Worm (Caenorhabditis elegans) whole organism, L4 larva: ENCODE results near the gene tbb-4.

Source experiments
- D1046.2 ChIP-seq: fragments of 200-800 bp; sonication (Bioruptor generic); IDR thresholded peaks from 2 replicates; pipeline ENCODE4 v1.3.6; 2022; ENCODE audit warnings: missing genetic modification characterization, missing compliant biosample characterization
- F10B5.3 ChIP-seq: sonication (generic microtip); optimal IDR thresholded peaks from 2 replicates; lab custom pipeline; 2016; ENCODE audit warnings: mild to moderate bottlenecking, missing genetic modification characterization, missing compliant biosample characterization
- R02D3.7 ChIP-seq: fragments of 150-350 bp; sonication (generic microtip); optimal IDR thresholded peaks from 3 replicates; lab custom pipeline; 2014; ENCODE audit warnings: missing biosample characterization, missing genetic modification characterization
- attf-4 ChIP-seq: sonication (generic microtip); optimal IDR thresholded peaks from 3 replicates; lab custom pipeline; 2017; ENCODE audit warnings: missing biosample characterization, missing genetic modification characterization
- ceh-20 ChIP-seq: fragments of 200-800 bp; sonication (Bioruptor generic); IDR thresholded peaks from 2 replicates; pipeline ENCODE4 v1.3.6; 2022; ENCODE audit warnings: missing genetic modification reagents, missing genetic modification characterization, missing compliant biosample characterization
- ceh-32 ChIP-seq: sonication (generic microtip); optimal IDR thresholded peaks from 2 replicates; lab custom pipeline; 2016; ENCODE audit warnings: mild to moderate bottlenecking, missing genetic modification characterization, missing compliant biosample characterization; ENCODE audit not compliant: poor library complexity
- ceh-44 ChIP-seq: fragments of 200-800 bp; sonication (Bioruptor generic); IDR thresholded peaks from 2 replicates; pipeline ENCODE4 v1.3.6; 2022; ENCODE audit warnings: missing genetic modification reagents, missing genetic modification characterization, missing compliant biosample characterization
- ces-1 ChIP-seq: fragments of 150-350 bp; sonication (generic microtip); optimal IDR thresholded peaks from 4 replicates; lab custom pipeline; 2014; ENCODE audit warnings: missing biosample characterization, missing genetic modification reagents, missing genetic modification characterization
- daf-16 ChIP-seq, 3 experiments: sonication (generic microtip); optimal IDR thresholded peaks; 2 replicates each; lab custom pipeline; 2016 to 2017; ENCODE audit warnings: missing genetic modification characterization in 3 of 3, missing genetic modification reagents in 3 of 3, mild to moderate bottlenecking in 2 of 3, missing compliant biosample characterization in 2 of 3, missing biosample characterization in 1 of 3, moderate library complexity in 1 of 3
- daf-19 ChIP-seq: fragments of 200-800 bp; sonication (Bioruptor generic); conservative IDR thresholded peaks from 2 replicates; pipeline ENCODE4 v1.3.6; 2022; ENCODE audit warnings: missing genetic modification characterization, missing compliant biosample characterization
- daf-8 ChIP-seq: fragments of 200-800 bp; sonication (Bioruptor generic); IDR thresholded peaks from 2 replicates; pipeline ENCODE4 v1.3.6; 2022; ENCODE audit warnings: missing genetic modification characterization, missing compliant biosample characterization
- dmd-6 ChIP-seq: fragments of 200-800 bp; sonication (Bioruptor generic); IDR thresholded peaks from 2 replicates; pipeline ENCODE4 v1.3.6; 2022; ENCODE audit warnings: missing genetic modification reagents, missing genetic modification characterization, missing compliant biosample characterization
- dve-1 ChIP-seq: sonication (generic microtip); optimal IDR thresholded peaks from 2 replicates; lab custom pipeline; 2017; ENCODE audit warnings: antibody characterized with exemption, mild to moderate bottlenecking, missing genetic modification characterization, missing compliant biosample characterization; ENCODE audit not compliant: insufficient read depth
- egl-27 ChIP-seq: sonication (generic microtip); optimal IDR thresholded peaks from 3 replicates; lab custom pipeline; 2017; ENCODE audit warnings: missing biosample characterization, missing genetic modification reagents, missing genetic modification characterization
- egl-43 ChIP-seq: fragments of 200-800 bp; sonication (Bioruptor generic); IDR thresholded peaks from 2 replicates; pipeline ENCODE4 v1.3.6; 2022; ENCODE audit warnings: missing genetic modification reagents, missing genetic modification characterization, missing compliant biosample characterization
- fos-1 ChIP-seq: fragments of 150-350 bp; optimal IDR thresholded peaks from 2 replicates; lab custom pipeline; 2014; ENCODE audit warnings: missing biosample characterization, missing genetic modification characterization
- hlh-11 ChIP-seq: fragments of 200-800 bp; sonication (Bioruptor generic); optimal IDR thresholded peaks from 2 replicates; lab custom pipeline; 2018; ENCODE audit warnings: mild to moderate bottlenecking, missing genetic modification characterization, missing compliant biosample characterization
- hlh-30 ChIP-seq: sonication (generic microtip); optimal IDR thresholded peaks from 2 replicates; lab custom pipeline; 2017; ENCODE audit warnings: antibody characterized with exemption, mild to moderate bottlenecking, missing genetic modification characterization, missing compliant biosample characterization; ENCODE audit not compliant: insufficient read depth
- hmg-1.1 ChIP-seq: fragments of 200-800 bp; sonication (Bioruptor generic); IDR thresholded peaks from 2 replicates; pipeline ENCODE4 v1.3.6; 2022; ENCODE audit warnings: missing genetic modification reagents, missing genetic modification characterization, missing compliant biosample characterization
- lsy-2 ChIP-seq, 2 experiments: fragments of 150-350 bp in 1 of 2; sonication (generic microtip) in 1 of 2; optimal IDR thresholded peaks; 2 replicates each; lab custom pipeline; 2014 to 2017; ENCODE audit warnings: missing biosample characterization in 2 of 2, missing genetic modification characterization in 2 of 2
- mdt-29 ChIP-seq: fragments of 200-800 bp; sonication (Bioruptor generic); IDR thresholded peaks from 2 replicates; pipeline ENCODE4 v1.3.6; 2022; ENCODE audit warnings: missing genetic modification reagents, missing genetic modification characterization, missing compliant biosample characterization
- mep-1 ChIP-seq: fragments of 150-350 bp; sonication (generic microtip); optimal IDR thresholded peaks from 3 replicates; lab custom pipeline; 2014; ENCODE audit warnings: missing biosample characterization, missing genetic modification characterization
- mes-2 ChIP-seq: sonication (generic microtip); optimal IDR thresholded peaks from 2 replicates; lab custom pipeline; 2016; ENCODE audit warnings: missing genotype, mild to moderate bottlenecking, missing genetic modification characterization, missing compliant biosample characterization; ENCODE audit not compliant: poor library complexity, severe bottlenecking
- nhr-111 ChIP-seq: fragments of 200-800 bp; sonication (Bioruptor generic); optimal IDR thresholded peaks from 2 replicates; lab custom pipeline; 2018; ENCODE audit warnings: mild to moderate bottlenecking, missing genetic modification characterization, missing compliant biosample characterization
- nhr-28 ChIP-seq: fragments of 150-350 bp; optimal IDR thresholded peaks from 2 replicates; lab custom pipeline; 2014; ENCODE audit warnings: missing biosample characterization, missing genetic modification characterization
- nhr-76 ChIP-seq: fragments of 150-350 bp; optimal IDR thresholded peaks from 2 replicates; lab custom pipeline; 2014; ENCODE audit warnings: missing biosample characterization, missing genetic modification characterization
- nhr-77 ChIP-seq: fragments of 150-350 bp; optimal IDR thresholded peaks from 2 replicates; lab custom pipeline; 2014; ENCODE audit warnings: missing biosample characterization, missing genetic modification characterization
- pha-4 ChIP-seq, 2 experiments: fragments of 150-350 bp in 1 of 2; fragments of 200-800 bp in 1 of 2; sonication (Bioruptor generic) in 1 of 2; IDR thresholded peaks in 1 of 2; optimal IDR thresholded peaks in 1 of 2; 2 replicates each; pipeline versions ENCODE4 v1.3.6 to Lab custom; 2014 to 2022; ENCODE audit warnings: missing genetic modification characterization in 2 of 2, missing genetic modification reagents in 2 of 2, missing biosample characterization in 1 of 2, missing compliant biosample characterization in 1 of 2
- php-3 ChIP-seq: fragments of 200-800 bp; sonication (Bioruptor generic); IDR thresholded peaks from 2 replicates; pipeline ENCODE4 v1.3.6; 2022; ENCODE audit warnings: missing genetic modification reagents, missing genetic modification characterization, missing compliant biosample characterization
- pqm-1 ChIP-seq: sonication (generic microtip); optimal IDR thresholded peaks from 2 replicates; lab custom pipeline; 2017; ENCODE audit warnings: missing biosample characterization, missing genetic modification characterization
- saeg-2 ChIP-seq: fragments of 200-800 bp; sonication (Bioruptor generic); IDR thresholded peaks from 2 replicates; pipeline ENCODE4 v1.3.6; 2022; ENCODE audit warnings: missing genetic modification reagents, missing genetic modification characterization, missing compliant biosample characterization
- sdz-12 ChIP-seq: fragments of 200-800 bp; sonication (Bioruptor generic); optimal IDR thresholded peaks from 2 replicates; lab custom pipeline; 2018; ENCODE audit warnings: mild to moderate bottlenecking, missing genetic modification characterization, missing compliant biosample characterization
- snpc-4 ChIP-seq: fragments of 150-350 bp; optimal IDR thresholded peaks from 2 replicates; lab custom pipeline; 2014; ENCODE audit warnings: missing biosample characterization, missing genetic modification characterization
- unc-130 ChIP-seq: sonication (generic microtip); optimal IDR thresholded peaks from 2 replicates; lab custom pipeline; 2016; ENCODE audit warnings: missing genetic modification reagents, missing genetic modification characterization, missing compliant biosample characterization
- unc-62 ChIP-seq, 3 experiments: fragments of 150-350 bp in 1 of 3; sonication (generic microtip); optimal IDR thresholded peaks in 2 of 3; peaks in 1 of 3; 1 replicate in 1 of 3; 2 replicates in 2 of 3; lab custom pipeline; 2014 to 2017; ENCODE audit warnings: missing biosample characterization in 3 of 3, missing genetic modification characterization in 3 of 3, missing genetic modification reagents in 3 of 3, missing genotype in 1 of 3
- zfp-2 ChIP-seq: sonication (generic microtip); optimal IDR thresholded peaks from 2 replicates; lab custom pipeline; 2016; ENCODE audit warnings: mild to moderate bottlenecking, missing genetic modification characterization, missing compliant biosample characterization
- zfp-3 ChIP-seq: fragments of 200-800 bp; sonication (Bioruptor generic); conservative IDR thresholded peaks from 2 replicates; pipeline ENCODE4 v1.3.6; 2022; ENCODE audit warnings: missing genetic modification reagents, missing genetic modification characterization, missing compliant biosample characterization
- zip-11 ChIP-seq: fragments of 200-800 bp; sonication (Bioruptor generic); IDR thresholded peaks from 2 replicates; pipeline ENCODE4 v1.3.6; 2022; ENCODE audit warnings: missing genetic modification characterization, missing compliant biosample characterization
- ztf-7 ChIP-seq: fragments of 150-350 bp; optimal IDR thresholded peaks from 2 replicates; lab custom pipeline; 2014; ENCODE audit warnings: missing biosample characterization, missing genetic modification characterization

tbb-4 gene

DNA sequence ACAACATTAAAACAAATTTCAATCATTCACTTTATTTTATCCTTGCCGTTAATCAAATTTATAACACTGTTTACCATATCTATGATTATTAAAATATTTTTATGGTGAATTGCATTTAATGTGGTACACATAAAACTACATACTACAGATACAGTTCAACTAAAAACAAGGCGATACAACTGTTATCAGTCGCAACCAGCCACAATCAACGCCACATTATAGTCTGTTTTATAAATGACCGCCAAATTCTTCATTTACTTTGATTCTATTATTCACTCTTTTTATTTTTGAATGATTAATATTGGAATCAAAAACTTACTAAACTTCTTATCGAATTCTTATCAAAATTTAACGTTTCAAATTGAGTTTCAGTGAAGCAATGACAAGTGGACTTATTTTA, 8.6 kb downstream of the tbb-4 start, which contains the start of gene B0272.4:
Gene B0272.4, plus strand, starts transcription at position 373 of the 400 bp plus-strand sequence.
- peak; percentile 76 for TF ChIP-seq dve-1
- TF ChIP-seq hlh-30 (tag; lab: Kevin White, UChicago): no peak
- no peak for TF ChIP-seq fos-1
- peak; percentile 63 for TF ChIP-seq pqm-1 (tag; lab: Kevin White, UChicago)
- no peak for TF ChIP-seq attf-4 (tag; lab: Kevin White, UChicago)
- peak; percentile 42 for TF ChIP-seq dmd-6 (GFP tag; lab: Robert Waterston, UW)
- no peak for TF ChIP-seq ceh-32 (tag; lab: Kevin White, UChicago)
- TF ChIP-seq zip-11 (GFP tag; lab: Robert Waterston, UW): no peak
- TF ChIP-seq ztf-7: no peak
- no peak for TF ChIP-seq mes-2 (tag; lab: Kevin White, UChicago)
- no peak for TF ChIP-seq daf-19 (GFP tag; lab: Robert Waterston, UW)
- no peak for TF ChIP-seq egl-43
- no peak for TF ChIP-seq D1046.2 (GFP tag; lab: Robert Waterston, UW)
- peak; percentile 35 for TF ChIP-seq mep-1
- TF ChIP-seq hlh-11 (tag; lab: Kevin White, UChicago): peak; percentile 47
- TF ChIP-seq daf-16 (GFP tag; optimal IDR thresholded peaks at IDR 0.05; lab: Kevin White, UChicago): no peak
- TF ChIP-seq daf-16 (tag; optimal IDR thresholded peaks at IDR 0.05; lab: Kevin White, UChicago): peak; percentile 95
- peak; percentile 44; the same call in 1 of the 2 replicates for TF ChIP-seq ceh-20 (GFP tag; lab: Robert Waterston, UW)
- TF ChIP-seq php-3 (GFP tag; lab: Robert Waterston, UW): peak; percentile 96
- no peak for TF ChIP-seq ces-1
- peak; percentile 97 for TF ChIP-seq nhr-28 (tag; lab: Kevin White, UChicago)
- TF ChIP-seq sdz-12 (GFP tag; lab: Kevin White, UChicago): no peak
- no peak for TF ChIP-seq ceh-44 (GFP tag; lab: Robert Waterston, UW)
- TF ChIP-seq nhr-111 (GFP tag; lab: Kevin White, UChicago): no peak

DNA sequence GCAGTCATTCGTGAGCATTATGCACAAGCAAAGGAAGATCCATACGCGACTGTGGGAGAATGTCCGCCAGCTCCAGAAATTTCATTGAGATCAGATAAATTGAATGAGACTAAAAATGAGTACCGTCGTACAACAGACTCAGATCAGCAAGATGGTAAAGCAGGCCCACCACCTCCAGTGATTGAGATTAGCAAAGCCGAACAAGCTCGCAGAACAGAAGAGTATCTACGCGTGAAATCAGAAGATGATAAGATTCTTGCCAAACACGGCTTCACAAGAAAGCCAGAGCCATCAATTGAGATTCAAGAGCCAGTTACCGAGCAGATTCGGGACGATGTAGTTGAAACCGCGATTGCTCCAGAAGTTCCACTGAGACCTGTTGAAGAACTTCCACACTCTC, 18.7 kb downstream of the tbb-4 start:
- TF ChIP-seq zfp-2 (tag; lab: Kevin White, UChicago) (no peak), zfp-3 (GFP tag; lab: Robert Waterston, UW) (no peak)
- TF ChIP-seq, all 104 proteins: peak for 0

DNA sequence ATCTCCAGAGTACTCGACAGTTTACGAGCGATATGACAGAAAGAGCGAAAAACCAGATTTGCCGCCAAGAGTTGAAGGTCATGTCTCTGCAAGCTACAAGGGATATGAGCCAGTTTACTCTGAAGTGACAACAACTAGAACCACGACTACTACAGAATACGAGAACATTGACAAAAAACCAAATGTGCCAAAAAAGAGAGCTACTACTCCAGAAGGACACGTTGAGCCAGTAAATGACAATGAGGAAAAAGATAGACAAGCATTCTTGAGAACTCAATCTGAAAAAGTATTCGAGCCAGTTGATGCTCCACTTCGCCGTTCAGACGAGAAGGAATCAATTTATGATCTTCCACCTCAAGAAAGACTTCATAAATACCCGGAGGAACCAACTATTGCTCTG, 19.4 kb downstream of the tbb-4 start:
- peak in 1 of 2 experiments; percentile 91 for TF ChIP-seq unc-62 (GFP tag; optimal IDR thresholded peaks at IDR 0.05 in 1 of 2; lab: Kevin White, UChicago)
- no peak for TF ChIP-seq unc-62 (tag; optimal IDR thresholded peaks at IDR 0.05; lab: Kevin White, UChicago)
- TF ChIP-seq F10B5.3 (tag; lab: Kevin White, UChicago): no peak
- TF ChIP-seq, all 104 proteins: peak for 1

DNA sequence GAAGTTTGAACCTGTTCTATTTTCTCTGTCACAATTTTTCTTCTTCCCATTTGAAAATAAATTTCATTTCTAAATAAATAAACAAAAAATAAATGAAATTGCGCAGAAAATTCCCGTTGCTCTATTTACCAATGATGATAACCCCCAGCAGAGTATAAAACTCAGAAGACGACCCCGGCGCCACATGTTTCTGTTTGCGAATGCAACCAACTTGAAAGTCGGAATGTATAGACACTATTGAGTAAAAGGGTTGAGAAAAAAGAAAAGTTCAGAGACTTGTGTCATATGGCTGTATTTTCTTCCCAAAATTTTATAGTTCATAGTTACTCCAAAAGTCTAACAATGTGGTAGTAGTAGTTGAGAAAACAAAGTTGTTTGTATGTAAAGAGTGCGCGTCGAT, 25.0 kb downstream of the tbb-4 start:
- TF ChIP-seq zip-11 (GFP tag; lab: Robert Waterston, UW): no peak
- TF ChIP-seq hmg-1.1 (GFP tag; lab: Robert Waterston, UW): no peak
- TF ChIP-seq R02D3.7 (tag; lab: Kevin White, UChicago): no peak
- TF ChIP-seq mdt-29: no peak
- no peak for TF ChIP-seq saeg-2 (GFP tag; lab: Robert Waterston, UW)
- no peak for TF ChIP-seq daf-8
- no peak for TF ChIP-seq pha-4 (GFP tag; IDR thresholded peaks at IDR 0.05; lab: Robert Waterston, UW)
- TF ChIP-seq pha-4 (tag; optimal IDR thresholded peaks at IDR 0.05; lab: Kevin White, UChicago): no peak
- no peak for TF ChIP-seq nhr-76 (tag; lab: Kevin White, UChicago)
- TF ChIP-seq fos-1: no peak
- TF ChIP-seq zfp-3 (GFP tag; lab: Robert Waterston, UW): no peak
- TF ChIP-seq nhr-77 (tag; lab: Kevin White, UChicago): no peak
- no peak for TF ChIP-seq egl-27 (tag; lab: Kevin White, UChicago)
- TF ChIP-seq unc-130 (GFP tag; lab: Kevin White, UChicago): no peak
- no peak for TF ChIP-seq snpc-4 (tag; lab: Kevin White, UChicago)
- no peak for TF ChIP-seq lsy-2 (tag; optimal IDR thresholded peaks at IDR 0.05; lab: Kevin White, UChicago)
- TF ChIP-seq, all 104 proteins: peak for 0
